Worm (Caenorhabditis elegans) whole organism, L3 larva: ENCODE measurements around the gene rol-1.

ENCODE experiments used
- egl-27 ChIP-seq: sonication (generic microtip); optimal IDR thresholded peaks from 4 replicates; lab custom pipeline; 2017; ENCODE audit warnings: missing biosample characterization, missing genetic modification reagents, missing genetic modification characterization
- nfya-1 ChIP-seq: sonication (generic microtip); optimal IDR thresholded peaks from 2 replicates; lab custom pipeline; 2017; ENCODE audit warnings: missing genetic modification characterization, mild to moderate bottlenecking, missing compliant biosample characterization, antibody characterized with exemption, moderate library complexity; ENCODE audit not compliant: insufficient read depth
- tbx-2 ChIP-seq: sonication (generic microtip); optimal IDR thresholded peaks from 2 replicates; lab custom pipeline; 2016; ENCODE audit warnings: mild to moderate bottlenecking, missing genetic modification characterization, missing compliant biosample characterization
- unc-62 ChIP-seq: fragments of 150-350 bp; sonication (generic microtip); optimal IDR thresholded peaks from 4 replicates; lab custom pipeline; 2014; ENCODE audit warnings: missing biosample characterization, missing genetic modification reagents, missing genetic modification characterization

DNA sequence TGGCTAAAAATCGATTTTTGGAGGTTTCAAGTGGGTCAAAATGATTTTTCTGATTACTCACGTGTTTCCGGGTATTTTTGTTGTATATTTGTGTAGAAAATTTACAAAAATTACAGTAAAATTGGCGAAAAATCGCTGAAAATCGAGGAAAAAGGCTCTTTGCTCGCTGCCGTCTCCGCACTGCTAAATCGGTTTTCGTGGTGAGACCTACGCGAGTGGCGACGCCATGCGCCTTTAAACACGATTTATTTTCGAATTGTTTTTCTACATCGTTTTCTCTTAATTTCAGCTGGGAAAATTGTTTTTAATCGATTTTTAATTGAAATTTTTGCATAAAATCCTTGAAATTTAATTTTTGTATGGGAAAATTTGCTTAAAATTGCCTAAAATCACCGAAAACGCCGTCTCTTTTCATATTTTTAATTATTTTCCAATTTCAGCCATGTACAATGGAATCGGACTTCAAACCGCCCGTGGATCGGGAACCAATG, 52.6 kb downstream of the rol-1 start, which contains the start of the genes pqn-87 and rsr-2:
- TF ChIP-seq tbx-2 (tag; lab: Kevin White, UChicago) (no peak), nfya-1 (tag; lab: Kevin White, UChicago) (peak; percentile 62), egl-27 (tag; lab: Kevin White, UChicago) (no peak), unc-62 (GFP tag; lab: Kevin White, UChicago) (no peak)
